Worm (Caenorhabditis elegans) whole organism, L4 larva: ENCODE measurements around the gene srg-21.

Experiments used
- ceh-62 ChIP-seq: sonication (generic microtip); optimal IDR thresholded peaks from 2 replicates; lab custom pipeline; 2017; ENCODE audit warnings: missing biosample characterization, missing genetic modification characterization
- daf-12 ChIP-seq: fragments of 150-350 bp; optimal IDR thresholded peaks from 2 replicates; lab custom pipeline; 2014; ENCODE audit warnings: missing biosample characterization, missing genetic modification reagents, missing genetic modification characterization
- pha-4 ChIP-seq, 2 experiments: fragments of 150-350 bp in 1 of 2; fragments of 200-800 bp in 1 of 2; sonication (Bioruptor generic) in 1 of 2; IDR thresholded peaks in 1 of 2; optimal IDR thresholded peaks in 1 of 2; 2 replicates each; pipeline versions ENCODE4 v1.3.6 to Lab custom; 2014 to 2022; ENCODE audit warnings: missing genetic modification characterization in 2 of 2, missing genetic modification reagents in 2 of 2, missing biosample characterization in 1 of 2, missing compliant biosample characterization in 1 of 2
- unc-39 ChIP-seq: sonication (generic microtip); optimal IDR thresholded peaks from 2 replicates; lab custom pipeline; 2017; ENCODE audit warnings: missing biosample characterization, missing genetic modification characterization
- ztf-11 ChIP-seq: fragments of 150-350 bp; optimal IDR thresholded peaks from 2 replicates; lab custom pipeline; 2014; ENCODE audit warnings: missing biosample characterization, missing genetic modification characterization

ce11 chrII:3105765-3106164 lies 14.6 kb upstream of the srg-21 start, which contains the start of gene clec-122:
- TF ChIP-seq ztf-11 (tag; lab: Kevin White, UChicago) (no peak), pha-4 (GFP tag; IDR thresholded peaks at IDR 0.05; lab: Robert Waterston, UW) (no peak), pha-4 (tag; optimal IDR thresholded peaks at IDR 0.05; lab: Kevin White, UChicago) (no peak), daf-12 (tag; lab: Kevin White, UChicago) (no peak), unc-39 (no peak), ceh-62 (tag; lab: Kevin White, UChicago) (no peak)
